Worm (Caenorhabditis elegans) whole organism, midembryonic: ENCODE data around the gene srh-270.

ENCODE experiments used
- flt-1 ChIP-seq: fragments of 200-800 bp; sonication (Bioruptor generic); IDR thresholded peaks from 2 replicates; pipeline ENCODE4 v1.3.6; 2022; ENCODE audit warnings: missing genetic modification characterization, missing compliant biosample characterization
- ztf-23 ChIP-seq: fragments of 200-800 bp; sonication (Bioruptor generic); IDR thresholded peaks from 2 replicates; pipeline ENCODE4 v1.3.6; 2022; ENCODE audit warnings: missing genetic modification reagents, missing genetic modification characterization, missing compliant biosample characterization
- ztf-29 ChIP-seq: fragments of 200-800 bp; sonication (Bioruptor generic); IDR thresholded peaks from 2 replicates; pipeline ENCODE4 v1.3.6; 2022; ENCODE audit warnings: missing genetic modification reagents, missing genetic modification characterization, missing compliant biosample characterization

DNA sequence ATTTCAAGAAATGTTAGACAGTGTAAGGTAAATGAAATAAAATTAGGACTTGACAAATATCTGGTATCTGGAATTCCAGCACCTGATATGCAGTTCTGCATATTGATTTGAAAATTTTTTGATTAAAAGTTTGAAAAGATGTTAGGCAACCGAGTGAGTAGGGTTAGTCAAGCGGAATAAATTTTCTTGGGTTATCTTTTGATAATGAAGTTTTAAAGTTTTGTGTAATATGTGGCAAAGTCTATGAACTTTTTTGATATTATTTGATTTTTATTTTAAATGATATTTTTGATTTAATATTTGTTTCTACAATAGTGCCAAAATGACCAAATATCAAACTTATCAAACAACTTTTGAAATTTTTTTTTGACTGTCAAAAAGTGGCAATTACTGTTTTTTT lies 8.1 kb upstream of the srh-270 start, which contains the start of gene srh-241:
- TF ChIP-seq flt-1 (no peak), ztf-29 (GFP tag; lab: Robert Waterston, UW) (no peak), ztf-23 (no peak)
